Worm (Caenorhabditis elegans): ENCODE data around the gene R07A4.4.

ce11 chrX:10767669-10768068 is 10.2 kb upstream of the R07A4.4 start:
- no peak for TF ChIP-seq skn-1 (tag; optimal IDR thresholded peaks at IDR 0.05)
- TF ChIP-seq ztf-11 (tag; optimal IDR thresholded peaks at IDR 0.05) = no peak
- peak; percentile 5 for TF ChIP-seq pha-4 (tag; optimal IDR thresholded peaks at IDR 0.05)
- no peak for TF ChIP-seq nhr-25 (tag; optimal IDR thresholded peaks at IDR 0.05)
